Worm (Caenorhabditis elegans): Measurements from ENCODE around the gene C07A9.12.

Gene C07A9.12

ce11 chrIII:9725114-9725513, 2.2 kb downstream of the C07A9.12 start, which contains the start of gene clec-162:
TSS of gene clec-162 (minus strand) at chrIII:9725214.
- TF ChIP-seq nhr-11 (tag; optimal IDR thresholded peaks at IDR 0.05) = no peak
- TF ChIP-seq vab-15 (tag; optimal IDR thresholded peaks at IDR 0.05) = no peak
- TF ChIP-seq zip-4 (GFP tag; optimal IDR thresholded peaks at IDR 0.05) = no peak
- no peak for TF ChIP-seq nhr-85 (tag)
- TF ChIP-seq lin-13 (GFP tag; optimal IDR thresholded peaks at IDR 0.05) = no peak
- TF ChIP-seq aha-1 (tag; optimal IDR thresholded peaks at IDR 0.05) = no peak
- no peak for TF ChIP-seq irx-1 (tag; optimal IDR thresholded peaks at IDR 0.05)
- TF ChIP-seq C04F5.9 (tag; optimal IDR thresholded peaks at IDR 0.05) = no peak
- TF ChIP-seq jun-1 (tag; optimal IDR thresholded peaks at IDR 0.05) = no peak
- no peak for TF ChIP-seq C34B4.2 (tag; optimal IDR thresholded peaks at IDR 0.05)

- TF ChIP-seq sup-37 (GFP tag; optimal IDR thresholded peaks at IDR 0.05) (no peak), ets-5 (GFP tag; IDR thresholded peaks at IDR 0.05) (no peak), nhr-71 (tag; optimal IDR thresholded peaks at IDR 0.05) (peak; percentile 8), elt-2 (tag; optimal IDR thresholded peaks at IDR 0.05) (peak; percentile 91), rnt-1 (tag; optimal IDR thresholded peaks at IDR 0.05) (no peak), egl-27 (tag; optimal IDR thresholded peaks at IDR 0.05) (no peak), xbp-1 (tag; optimal IDR thresholded peaks at IDR 0.05) (no peak), nhr-20 (tag; optimal IDR thresholded peaks at IDR 0.05) (peak; percentile 5), zag-1 (tag; optimal IDR thresholded peaks at IDR 0.05) (no peak), lin-35 (GFP tag; optimal IDR thresholded peaks at IDR 0.05) (peak in 1 of 2 experiments; percentile 26), lsy-2 (tag; optimal IDR thresholded peaks at IDR 0.05) (no peak), C04F5.9 (tag; optimal IDR thresholded peaks at IDR 0.05) (no peak), pqm-1 (tag; optimal IDR thresholded peaks at IDR 0.05) (peak; percentile 44), nhr-12 (tag; optimal IDR thresholded peaks at IDR 0.05) (no peak), tlp-1 (tag; optimal IDR thresholded peaks at IDR 0.05) (peak; percentile 59), unc-30 (tag; optimal IDR thresholded peaks at IDR 0.05) (no peak), nhr-28 (tag; optimal IDR thresholded peaks at IDR 0.05) (no peak), nhr-76 (tag; optimal IDR thresholded peaks at IDR 0.05) (no peak), F16B12.6 (tag; optimal IDR thresholded peaks at IDR 0.05) (no peak), fkh-10 (GFP tag; optimal IDR thresholded peaks at IDR 0.05) (no peak)
Measured at ce11 chrIII:9721991-9722390, 5.3 kb downstream of the C07A9.12 start.

ce11 chrIII:9720191-9720590, 7.1 kb downstream of the C07A9.12 start, which contains the start of gene ncx-7:
TSS of gene ncx-7 (minus strand) at chrIII:9720291.
- TF ChIP-seq egl-27 (tag; optimal IDR thresholded peaks at IDR 0.05) (no peak), elt-2 (tag; optimal IDR thresholded peaks at IDR 0.05) (peak; percentile 39)

ce11 chrIII:9717243-9717642, 10.1 kb downstream of the C07A9.12 start:
- TF ChIP-seq aly-2 (tag; optimal IDR thresholded peaks at IDR 0.05) (peak; percentile 77), fkh-4 (tag; optimal IDR thresholded peaks at IDR 0.05; ENCODE audit: borderline replicate concordance) (no peak), lin-39 (tag; optimal IDR thresholded peaks at IDR 0.05) (peak; percentile 56), jun-1 (tag; optimal IDR thresholded peaks at IDR 0.05) (peak; percentile 4), aha-1 (tag; optimal IDR thresholded peaks at IDR 0.05) (no peak), ets-5 (GFP tag; IDR thresholded peaks at IDR 0.05) (no peak), rnt-1 (tag; optimal IDR thresholded peaks at IDR 0.05) (peak; percentile 90), Y116A8C.19 (tag; optimal IDR thresholded peaks at IDR 0.05; ENCODE audit: borderline replicate concordance) (no peak), mdl-1 (tag; optimal IDR thresholded peaks at IDR 0.05) (peak in 1 of 2 experiments; percentile 54), egl-13 (tag; optimal IDR thresholded peaks at IDR 0.05) (peak; percentile 20), C16A3.4 (tag; optimal IDR thresholded peaks at IDR 0.05) (no peak), ces-1 (GFP tag; optimal IDR thresholded peaks at IDR 0.05) (no peak), nhr-20 (tag; optimal IDR thresholded peaks at IDR 0.05) (peak; percentile 80), ceh-63 (GFP tag; optimal IDR thresholded peaks at IDR 0.05) (no peak), xbp-1 (tag; optimal IDR thresholded peaks at IDR 0.05) (peak; percentile 58), fos-1 (tag; optimal IDR thresholded peaks at IDR 0.05) (peak; percentile 44), nhr-71 (tag; optimal IDR thresholded peaks at IDR 0.05) (peak; percentile 89), nhr-90 (tag; optimal IDR thresholded peaks at IDR 0.05; ENCODE audit: poor library complexity) (peak; percentile 91), lsy-2 (tag; optimal IDR thresholded peaks at IDR 0.05) (peak; percentile 32 to 69), ztf-11 (tag; optimal IDR thresholded peaks at IDR 0.05) (peak in 1 of 2 experiments; percentile 37), unc-62 (GFP tag; optimal IDR thresholded peaks at IDR 0.05) (no peak), sptf-1 (tag; optimal IDR thresholded peaks at IDR 0.05) (no peak), ceh-82 (tag; optimal IDR thresholded peaks at IDR 0.05) (peak; percentile 43 to 56 (median 48)), lin-35 (GFP tag; optimal IDR thresholded peaks at IDR 0.05) (peak in 1 of 2 experiments; percentile 69), tlp-1 (tag; optimal IDR thresholded peaks at IDR 0.05) (no peak), unc-30 (tag; optimal IDR thresholded peaks at IDR 0.05) (no peak), alr-1 (tag; optimal IDR thresholded peaks at IDR 0.05; ENCODE audit: borderline replicate concordance) (no peak), elt-2 (tag; optimal IDR thresholded peaks at IDR 0.05) (peak; percentile 91), snu-23 (GFP tag; optimal IDR thresholded peaks at IDR 0.05) (peak; percentile 81)
